Worm (Caenorhabditis elegans) whole organism, mixed stage, embryonic: Measurements from ENCODE around the gene rpb-11.

Source experiments
- M03D4.4 ChIP-seq: sonication (generic microtip); optimal IDR thresholded peaks from 2 replicates; lab custom pipeline; 2017; ENCODE audit warnings: mild to moderate bottlenecking, missing genetic modification characterization, missing compliant biosample characterization
- bed-3 ChIP-seq: fragments of 200-800 bp; sonication (Bioruptor generic); optimal IDR thresholded peaks from 3 replicates; lab custom pipeline; 2018; ENCODE audit warnings: mild to moderate bottlenecking, missing genetic modification characterization, moderate library complexity, missing compliant biosample characterization
- blmp-1 ChIP-seq: fragments of 150-350 bp; optimal IDR thresholded peaks from 2 replicates; lab custom pipeline; 2014; ENCODE audit warnings: missing biosample characterization, missing genetic modification characterization
- ceh-39 ChIP-seq: fragments of 150-350 bp; optimal IDR thresholded peaks from 2 replicates; lab custom pipeline; 2014; ENCODE audit warnings: missing biosample characterization, missing genetic modification characterization
- ceh-43 ChIP-seq: fragments of 200-800 bp; sonication (Bioruptor generic); optimal IDR thresholded peaks from 2 replicates; lab custom pipeline; 2018; ENCODE audit warnings: mild to moderate bottlenecking, missing genetic modification characterization, moderate library complexity, missing compliant biosample characterization
- ceh-83 ChIP-seq: fragments of 200-800 bp; sonication (Bioruptor generic); optimal IDR thresholded peaks from 2 replicates; lab custom pipeline; 2018; ENCODE audit warnings: mild to moderate bottlenecking, missing genetic modification characterization, missing compliant biosample characterization
- ces-1 ChIP-seq: fragments of 150-350 bp; optimal IDR thresholded peaks from 2 replicates; lab custom pipeline; 2014; ENCODE audit warnings: missing biosample characterization, missing genetic modification reagents, missing genetic modification characterization
- cnd-1 ChIP-seq: fragments of 200-800 bp; sonication (Bioruptor generic); optimal IDR thresholded peaks from 2 replicates; lab custom pipeline; 2018; ENCODE audit warnings: mild to moderate bottlenecking, missing genetic modification characterization, missing compliant biosample characterization
- drap-1 ChIP-seq: fragments of 200-800 bp; sonication (Bioruptor generic); optimal IDR thresholded peaks from 3 replicates; lab custom pipeline; 2018; ENCODE audit warnings: mild to moderate bottlenecking, missing genetic modification characterization, missing compliant biosample characterization
- elt-1 ChIP-seq: sonication (generic microtip); optimal IDR thresholded peaks from 2 replicates; lab custom pipeline; 2017; ENCODE audit warnings: missing genetic modification characterization, mild to moderate bottlenecking, missing compliant biosample characterization, antibody characterized with exemption, moderate library complexity, borderline replicate concordance; ENCODE audit not compliant: insufficient read depth
- elt-3 ChIP-seq: fragments of 150-350 bp; optimal IDR thresholded peaks from 2 replicates; lab custom pipeline; 2014; ENCODE audit warnings: missing biosample characterization, missing genetic modification characterization
- flh-1 ChIP-seq: fragments of 200-800 bp; sonication (Bioruptor generic); optimal IDR thresholded peaks from 2 replicates; lab custom pipeline; 2018; ENCODE audit warnings: mild to moderate bottlenecking, missing genetic modification characterization, moderate library complexity, missing compliant biosample characterization
- ham-2 ChIP-seq: fragments of 200-800 bp; sonication (Bioruptor generic); optimal IDR thresholded peaks from 2 replicates; lab custom pipeline; 2018; ENCODE audit warnings: mild to moderate bottlenecking, missing genetic modification characterization, missing compliant biosample characterization
- hlh-1 ChIP-seq: fragments of 150-350 bp; optimal IDR thresholded peaks from 2 replicates; lab custom pipeline; 2014; ENCODE audit warnings: missing biosample characterization, missing genetic modification reagents, missing genetic modification characterization
- lin-13 ChIP-seq: fragments of 150-350 bp; optimal IDR thresholded peaks from 2 replicates; lab custom pipeline; 2014; ENCODE audit warnings: missing biosample characterization, missing genetic modification characterization
- lin-32 ChIP-seq: fragments of 200-800 bp; sonication (Bioruptor generic); optimal IDR thresholded peaks from 2 replicates; lab custom pipeline; 2018; ENCODE audit warnings: mild to moderate bottlenecking, missing genetic modification characterization, missing compliant biosample characterization
- lsy-2 ChIP-seq: fragments of 150-350 bp; optimal IDR thresholded peaks from 2 replicates; lab custom pipeline; 2014; ENCODE audit warnings: missing biosample characterization, missing genetic modification characterization
- mab-5 ChIP-seq: fragments of 150-350 bp; optimal IDR thresholded peaks from 2 replicates; lab custom pipeline; 2014; ENCODE audit warnings: missing biosample characterization, missing genetic modification characterization
- mep-1 ChIP-seq: fragments of 150-350 bp; optimal IDR thresholded peaks from 2 replicates; lab custom pipeline; 2017; ENCODE audit warnings: missing biosample characterization, missing genetic modification reagents, missing genetic modification characterization, inconsistent platforms
- mls-2 ChIP-seq: sonication (generic microtip); optimal IDR thresholded peaks from 2 replicates; lab custom pipeline; 2016; ENCODE audit warnings: mild to moderate bottlenecking, missing genetic modification characterization, moderate library complexity, missing compliant biosample characterization
- nhr-12 ChIP-seq: fragments of 150-350 bp; optimal IDR thresholded peaks from 2 replicates; lab custom pipeline; 2014; ENCODE audit warnings: missing biosample characterization, missing genetic modification characterization
- nhr-2 ChIP-seq: fragments of 150-350 bp; optimal IDR thresholded peaks from 2 replicates; lab custom pipeline; 2014; ENCODE audit warnings: missing biosample characterization, missing genetic modification characterization
- nhr-237 ChIP-seq: fragments of 150-350 bp; optimal IDR thresholded peaks from 2 replicates; lab custom pipeline; 2014; ENCODE audit warnings: missing biosample characterization, missing genetic modification characterization
- nhr-28 ChIP-seq: fragments of 150-350 bp; optimal IDR thresholded peaks from 2 replicates; lab custom pipeline; 2014; ENCODE audit warnings: missing biosample characterization, missing genetic modification characterization
- nhr-76 ChIP-seq: sonication (generic microtip); optimal IDR thresholded peaks from 2 replicates; lab custom pipeline; 2017; ENCODE audit warnings: missing biosample characterization, missing genetic modification characterization
- pha-4 ChIP-seq: fragments of 150-350 bp; optimal IDR thresholded peaks from 2 replicates; lab custom pipeline; 2018; ENCODE audit warnings: missing biosample characterization, missing genetic modification reagents, missing genetic modification characterization
- sem-2 ChIP-seq: fragments of 200-800 bp; sonication (Bioruptor generic); optimal IDR thresholded peaks from 2 replicates; lab custom pipeline; 2018; ENCODE audit warnings: mild to moderate bottlenecking, missing genetic modification characterization, missing compliant biosample characterization
- sptf-1 ChIP-seq: sonication (generic microtip); optimal IDR thresholded peaks from 2 replicates; lab custom pipeline; 2017; ENCODE audit warnings: mild to moderate bottlenecking, missing genetic modification characterization, moderate library complexity, missing compliant biosample characterization
- tbx-8 ChIP-seq: fragments of 200-800 bp; sonication (Bioruptor generic); optimal IDR thresholded peaks from 2 replicates; lab custom pipeline; 2018; ENCODE audit warnings: mild to moderate bottlenecking, missing genetic modification characterization, moderate library complexity, missing compliant biosample characterization
- unc-120 ChIP-seq: sonication (generic microtip); optimal IDR thresholded peaks from 2 replicates; lab custom pipeline; 2017; ENCODE audit warnings: missing genetic modification characterization, missing compliant biosample characterization; ENCODE audit not compliant: poor library complexity, severe bottlenecking
- unc-39 ChIP-seq: fragments of 150-350 bp; optimal IDR thresholded peaks from 2 replicates; lab custom pipeline; 2014; ENCODE audit warnings: missing biosample characterization, missing genetic modification characterization
- unc-62 ChIP-seq: fragments of 150-350 bp; optimal IDR thresholded peaks from 2 replicates; lab custom pipeline; 2014; ENCODE audit warnings: missing biosample characterization, missing genetic modification reagents, missing genetic modification characterization
- zip-8 ChIP-seq: fragments of 150-350 bp; optimal IDR thresholded peaks from 2 replicates; lab custom pipeline; 2014; ENCODE audit warnings: missing biosample characterization, missing genetic modification characterization
- ztf-11 ChIP-seq: fragments of 150-350 bp; optimal IDR thresholded peaks from 2 replicates; lab custom pipeline; 2014; ENCODE audit warnings: missing biosample characterization, missing genetic modification characterization

rpb-11 gene

DNA sequence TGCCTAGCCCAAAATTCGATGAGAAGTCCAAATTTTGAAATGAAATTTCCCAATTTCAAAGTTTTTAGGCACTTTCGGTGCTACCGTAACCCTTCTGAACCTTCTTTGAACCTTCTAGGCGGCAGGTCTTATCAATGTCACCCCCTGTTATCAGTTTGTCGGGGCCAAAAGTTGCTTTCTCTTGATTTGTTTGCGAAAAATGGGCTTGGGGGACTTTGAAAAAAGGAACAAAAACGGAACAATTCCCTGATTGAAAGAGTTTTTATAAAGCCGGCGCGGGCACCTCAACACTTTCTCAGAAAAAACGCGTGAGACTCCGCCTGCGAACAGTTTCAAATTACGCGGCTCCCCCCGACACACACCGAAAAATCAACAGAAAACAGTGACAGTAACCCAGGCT, 6.7 kb upstream of the rpb-11 start:
- no peak for TF ChIP-seq zip-8 (tag; lab: Kevin White, UChicago)
- TF ChIP-seq hlh-1 (tag; lab: Kevin White, UChicago): no peak
- TF ChIP-seq unc-62 (GFP tag; lab: Kevin White, UChicago): no peak
- TF ChIP-seq nhr-2 (tag; lab: Kevin White, UChicago): no peak
- no peak for TF ChIP-seq flh-1
- TF ChIP-seq M03D4.4 (tag; lab: Kevin White, UChicago): no peak
- TF ChIP-seq ceh-39 (tag; lab: Kevin White, UChicago): no peak
- no peak for TF ChIP-seq sptf-1 (tag; lab: Kevin White, UChicago)
- TF ChIP-seq ham-2 (GFP tag; lab: Kevin White, UChicago): no peak
- TF ChIP-seq mab-5 (tag; lab: Kevin White, UChicago): no peak
- TF ChIP-seq blmp-1 (tag; lab: Kevin White, UChicago): no peak
- no peak for TF ChIP-seq ceh-83

- TF ChIP-seq cnd-1 (tag; lab: Kevin White, UChicago): no peak
- no peak for TF ChIP-seq blmp-1 (tag; lab: Kevin White, UChicago)
- no peak for TF ChIP-seq mls-2 (tag; lab: Kevin White, UChicago)
- TF ChIP-seq nhr-237 (tag; lab: Kevin White, UChicago): no peak
- no peak for TF ChIP-seq nhr-28 (tag; lab: Kevin White, UChicago)
- no peak for TF ChIP-seq nhr-76
- no peak for TF ChIP-seq unc-39 (tag; lab: Kevin White, UChicago)
- TF ChIP-seq ztf-11 (tag; lab: Kevin White, UChicago): no peak
- TF ChIP-seq mep-1 (tag; lab: Kevin White, UChicago): no peak
- TF ChIP-seq bed-3 (GFP tag; lab: Kevin White, UChicago): no peak
- no peak for TF ChIP-seq mab-5 (tag; lab: Kevin White, UChicago)
- no peak for TF ChIP-seq ceh-39 (tag; lab: Kevin White, UChicago)
- no peak for TF ChIP-seq elt-3
- TF ChIP-seq sptf-1 (tag; lab: Kevin White, UChicago): no peak
- TF ChIP-seq hlh-1 (tag; lab: Kevin White, UChicago): no peak
- no peak for TF ChIP-seq lin-32
- TF ChIP-seq unc-62 (GFP tag; lab: Kevin White, UChicago): no peak
- TF ChIP-seq ham-2 (GFP tag; lab: Kevin White, UChicago): no peak
- no peak for TF ChIP-seq ceh-83
Observed at ce11 chrII:14055717-14056116, 4.2 kb upstream of the rpb-11 start.

DNA sequence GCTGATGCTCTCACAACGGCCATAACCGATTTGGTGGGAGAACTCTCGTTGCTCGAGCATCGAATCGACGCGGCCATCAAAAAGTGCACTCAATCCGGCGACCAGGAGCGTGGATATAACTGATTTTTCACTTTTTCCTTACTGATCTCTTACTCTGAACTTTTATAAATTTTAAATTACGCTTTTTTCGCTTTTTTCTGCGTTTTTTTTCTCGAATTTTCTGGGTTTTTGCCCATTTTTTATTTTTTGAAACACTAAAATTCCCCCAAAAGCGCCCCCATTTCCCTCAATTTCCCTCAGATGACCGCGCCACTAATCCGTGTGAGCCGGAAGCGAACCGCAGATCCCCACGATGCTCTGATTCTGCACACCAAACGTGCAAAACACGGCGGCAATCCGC, 554 bp downstream of the rpb-11 start, which contains the start of gene W01G7.4:
Gene W01G7.4, plus strand, starts transcription at position 301 of the 400 bp plus-strand sequence.
- no peak for TF ChIP-seq lin-13
- TF ChIP-seq nhr-12 (tag; lab: Kevin White, UChicago): no peak
- TF ChIP-seq mls-2 (tag; lab: Kevin White, UChicago): no peak
- TF ChIP-seq ceh-39 (tag; lab: Kevin White, UChicago): no peak
- TF ChIP-seq ztf-11 (tag; lab: Kevin White, UChicago): no peak
- no peak for TF ChIP-seq unc-120 (tag; lab: Kevin White, UChicago)
- no peak for TF ChIP-seq drap-1
- no peak for TF ChIP-seq elt-1 (tag; lab: Kevin White, UChicago)
- TF ChIP-seq ces-1: no peak
- TF ChIP-seq tbx-8: no peak
- no peak for TF ChIP-seq flh-1
- TF ChIP-seq sptf-1 (tag; lab: Kevin White, UChicago): no peak
- TF ChIP-seq lsy-2 (tag; lab: Kevin White, UChicago): no peak
- no peak for TF ChIP-seq bed-3 (GFP tag; lab: Kevin White, UChicago)
- no peak for TF ChIP-seq blmp-1 (tag; lab: Kevin White, UChicago)
- TF ChIP-seq sem-2 (GFP tag; lab: Kevin White, UChicago): no peak
- no peak for TF ChIP-seq unc-39 (tag; lab: Kevin White, UChicago)
- no peak for TF ChIP-seq lin-32
- no peak for TF ChIP-seq nhr-28 (tag; lab: Kevin White, UChicago)
- TF ChIP-seq hlh-1 (tag; lab: Kevin White, UChicago): no peak

DNA sequence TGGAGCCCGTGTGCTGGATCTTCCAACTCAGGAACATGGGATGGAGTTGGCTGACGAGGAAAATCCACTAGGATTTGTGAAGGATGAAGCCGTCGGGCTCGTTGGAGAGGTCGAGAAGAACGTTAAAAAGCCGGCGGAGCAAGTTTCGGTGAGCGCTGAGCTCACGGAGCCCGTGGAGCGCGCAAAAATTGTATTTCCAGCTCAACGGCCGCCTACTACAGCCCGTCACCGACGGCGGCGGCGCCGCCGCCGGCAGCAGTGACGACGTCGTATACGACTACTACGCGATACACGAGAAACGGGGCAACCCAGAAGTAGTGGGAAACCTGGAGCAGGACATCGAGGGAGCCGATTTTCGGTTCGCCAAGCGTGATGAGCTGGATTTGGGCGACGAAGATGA, 1.0 kb downstream of the rpb-11 start:
- TF ChIP-seq lin-13 (no peak), pha-4 (tag; lab: Kevin White, UChicago) (no peak), lsy-2 (tag; lab: Kevin White, UChicago) (no peak), mls-2 (tag; lab: Kevin White, UChicago) (no peak), zip-8 (tag; lab: Kevin White, UChicago) (no peak), bed-3 (GFP tag; lab: Kevin White, UChicago) (no peak), drap-1 (no peak), elt-3 (no peak), nhr-12 (tag; lab: Kevin White, UChicago) (no peak), mab-5 (tag; lab: Kevin White, UChicago) (no peak), ceh-43 (GFP tag; lab: Kevin White, UChicago) (no peak), lin-32 (no peak), ces-1 (no peak), nhr-28 (tag; lab: Kevin White, UChicago) (no peak), blmp-1 (tag; lab: Kevin White, UChicago) (no peak), ztf-11 (tag; lab: Kevin White, UChicago) (no peak), unc-120 (tag; lab: Kevin White, UChicago) (no peak), M03D4.4 (tag; lab: Kevin White, UChicago) (no peak), sptf-1 (tag; lab: Kevin White, UChicago) (no peak)
- TF ChIP-seq, all 35 proteins: peak for 0
